Worm (Caenorhabditis elegans) whole organism, L2 larva: ENCODE results near the gene rpt-1.

ENCODE experiments used
- R02D3.7 ChIP-seq: fragments of 150-350 bp; optimal IDR thresholded peaks from 2 replicates; lab custom pipeline; 2014; ENCODE audit warnings: missing biosample characterization, missing genetic modification characterization
- ama-1 ChIP-seq: fragments of 150-350 bp; optimal IDR thresholded peaks from 2 replicates; lab custom pipeline; 2018; ENCODE audit warnings: inconsistent platforms
- nhr-11 ChIP-seq: fragments of 150-350 bp; optimal IDR thresholded peaks from 2 replicates; lab custom pipeline; 2014; ENCODE audit warnings: missing biosample characterization, missing genetic modification characterization
- nhr-237 ChIP-seq: fragments of 150-350 bp; optimal IDR thresholded peaks from 2 replicates; lab custom pipeline; 2014; ENCODE audit warnings: missing biosample characterization, missing genetic modification characterization
- unc-55 ChIP-seq: fragments of 150-350 bp; sonication (generic microtip); optimal IDR thresholded peaks from 3 replicates; lab custom pipeline; 2014; ENCODE audit warnings: missing biosample characterization, missing genetic modification reagents, missing genetic modification characterization
- ztf-11 ChIP-seq: sonication (generic microtip); optimal IDR thresholded peaks from 2 replicates; lab custom pipeline; 2017; ENCODE audit warnings: missing biosample characterization, missing genetic modification characterization

DNA sequence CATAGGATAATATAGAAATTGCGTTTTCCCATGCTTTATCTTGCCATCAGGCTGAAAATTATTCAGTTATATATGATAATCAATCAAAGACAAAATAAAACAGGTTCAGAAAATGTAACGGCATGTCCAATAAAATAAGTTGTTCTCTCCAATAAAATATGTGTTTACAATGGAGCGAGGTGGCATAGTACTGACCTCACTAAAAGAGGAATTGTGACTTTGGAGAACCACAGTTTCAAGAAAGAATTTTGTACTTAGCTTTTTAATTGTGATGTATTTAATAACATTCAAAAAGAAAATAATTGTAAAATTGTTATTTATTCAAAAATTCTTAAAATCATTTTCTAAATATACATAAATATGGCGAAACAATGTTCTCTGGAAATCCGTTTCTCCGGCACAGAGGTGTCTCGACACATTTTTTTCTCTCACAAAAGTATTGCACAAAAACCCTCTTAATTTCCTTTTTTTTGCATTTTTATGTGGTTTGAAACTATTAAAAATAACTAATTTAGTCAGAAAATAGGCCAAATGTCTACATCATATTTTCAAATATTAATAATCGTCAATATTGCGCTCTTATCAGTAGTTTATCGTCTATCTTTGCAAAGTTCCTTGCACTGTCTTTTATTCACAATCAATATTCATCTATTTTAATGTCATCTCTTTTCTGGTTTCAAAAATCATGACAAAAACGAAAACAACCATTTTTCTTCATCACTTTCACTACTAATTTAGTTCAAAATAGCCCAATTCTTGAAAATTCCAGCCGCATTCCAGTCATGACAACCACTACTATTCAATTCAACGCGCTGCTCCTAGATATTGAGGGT lies 48.8 kb downstream of the rpt-1 start, which contains the start of the genes aman-2 and F58H1.3:
- TF ChIP-seq R02D3.7 (no peak), ztf-11 (no peak), nhr-11 (tag; lab: Kevin White, UChicago) (no peak), unc-55 (GFP tag; lab: Kevin White, UChicago) (peak; percentile 66), nhr-237 (tag; lab: Kevin White, UChicago) (no peak), ama-1 (lab: Kevin White, UChicago) (no peak)
